Fruit fly (Drosophila melanogaster) whole organism, embryonic: Measurements from ENCODE around the gene mRRF1.

Experiments
- Bgb ChIP-seq: fragments of 200-800 bp; sonication (Bioruptor generic); IDR thresholded peaks from 2 replicates; pipeline ENCODE4 v1.3.6; 2022; ENCODE audit warnings: missing biosample characterization, missing genetic modification characterization; ENCODE audit not compliant: partially characterized antibody
- CG10267 ChIP-seq: fragments of 200-800 bp; sonication (Bioruptor generic); optimal IDR thresholded peaks from 2 replicates; lab custom pipeline; 2018; ENCODE audit warnings: missing biosample characterization, mild to moderate bottlenecking, missing genetic modification characterization, moderate library complexity
- CG10321 ChIP-seq: fragments of 200-800 bp; sonication (Bioruptor generic); IDR thresholded peaks from 2 replicates; pipeline ENCODE4 v1.3.6; 2022; ENCODE audit warnings: missing biosample characterization, missing genetic modification characterization
- CG11398 ChIP-seq: fragments of 200-800 bp; sonication (Bioruptor generic); optimal IDR thresholded peaks from 2 replicates; lab custom pipeline; 2016; ENCODE audit warnings: missing biosample characterization, missing genetic modification characterization
- CG12744 ChIP-seq: fragments of 200-800 bp; sonication (Bioruptor generic); optimal IDR thresholded peaks from 2 replicates; lab custom pipeline; 2016; ENCODE audit warnings: missing biosample characterization, missing genetic modification characterization
- CG13123 ChIP-seq: fragments of 200-800 bp; sonication (Bioruptor generic); optimal IDR thresholded peaks from 2 replicates; lab custom pipeline; 2016; ENCODE audit warnings: missing biosample characterization, missing genetic modification characterization
- CG13894 ChIP-seq: fragments of 200-800 bp; sonication (Bioruptor generic); optimal IDR thresholded peaks from 3 replicates; lab custom pipeline; 2018; ENCODE audit warnings: missing biosample characterization, mild to moderate bottlenecking, missing genetic modification characterization, moderate library complexity
- CG14965 ChIP-seq: fragments of 200-800 bp; sonication (Bioruptor generic); optimal IDR thresholded peaks from 2 replicates; lab custom pipeline; 2016; ENCODE audit warnings: missing biosample characterization, missing genetic modification characterization, borderline replicate concordance
- CG17328 ChIP-seq: fragments of 200-800 bp; sonication (Bioruptor generic); IDR thresholded peaks from 2 replicates; pipeline ENCODE4 v1.3.6; 2022; ENCODE audit warnings: missing biosample characterization, missing genetic modification characterization
- CG17829 ChIP-seq: fragments of 200-800 bp; optimal IDR thresholded peaks from 2 replicates; lab custom pipeline; 2019; ENCODE audit warnings: missing biosample characterization, mild to moderate bottlenecking, missing genetic modification characterization, moderate library complexity
- CG30431 ChIP-seq: fragments of 200-800 bp; sonication (Bioruptor generic); optimal IDR thresholded peaks from 2 replicates; lab custom pipeline; 2017; ENCODE audit warnings: missing biosample characterization, missing genetic modification characterization
- CG3065 ChIP-seq: fragments of 200-800 bp; sonication (Bioruptor generic); optimal IDR thresholded peaks from 2 replicates; lab custom pipeline; 2016; ENCODE audit warnings: missing biosample characterization, missing genetic modification characterization
- CG33557 ChIP-seq: fragments of 200-800 bp; sonication (Bioruptor generic); optimal IDR thresholded peaks from 2 replicates; lab custom pipeline; 2019; ENCODE audit warnings: missing biosample characterization, mild to moderate bottlenecking, missing genetic modification characterization, moderate library complexity
- CG3995 ChIP-seq: fragments of 200-800 bp; sonication (Bioruptor generic); optimal IDR thresholded peaks from 3 replicates; lab custom pipeline; 2016; ENCODE audit warnings: missing biosample characterization, missing genetic modification characterization
- CG4360 ChIP-seq: fragments of 200-800 bp; sonication (Bioruptor generic); IDR thresholded peaks from 2 replicates; pipeline ENCODE4 v1.3.6; 2022; ENCODE audit warnings: missing biosample characterization, missing genetic modification characterization
- CG4617 ChIP-seq: fragments of 200-800 bp; sonication (Bioruptor generic); optimal IDR thresholded peaks from 3 replicates; lab custom pipeline; 2016; ENCODE audit warnings: missing biosample characterization, missing genetic modification characterization, borderline replicate concordance
- CG6765 ChIP-seq: fragments of 200-800 bp; sonication (Bioruptor generic); optimal IDR thresholded peaks from 3 replicates; lab custom pipeline; 2017; ENCODE audit warnings: missing biosample characterization, mild to moderate bottlenecking, missing genetic modification characterization
- CG7987 ChIP-seq: fragments of 200-800 bp; sonication (Bioruptor generic); optimal IDR thresholded peaks from 2 replicates; lab custom pipeline; 2018; ENCODE audit warnings: missing biosample characterization, mild to moderate bottlenecking, missing genetic modification characterization, moderate library complexity
- Dbx ChIP-seq: fragments of 200-800 bp; sonication (Bioruptor generic); IDR thresholded peaks from 3 replicates; pipeline ENCODE4 v1.3.6; 2022; ENCODE audit warnings: missing biosample characterization, missing genetic modification characterization
- Deaf1 ChIP-seq: fragments of 200-800 bp; optimal IDR thresholded peaks from 3 replicates; lab custom pipeline; 2019; ENCODE audit warnings: missing biosample characterization, mild to moderate bottlenecking, missing genetic modification characterization, moderate library complexity
- Dip2 ChIP-seq: fragments of 200-800 bp; sonication (Bioruptor generic); IDR thresholded peaks from 2 replicates; pipeline ENCODE4 v1.3.6; 2022; ENCODE audit warnings: missing biosample characterization, missing genetic modification characterization
- Gsc ChIP-seq: fragments of 200-800 bp; sonication (Bioruptor generic); IDR thresholded peaks from 2 replicates; pipeline ENCODE4 v1.3.6; 2022; ENCODE audit warnings: missing biosample characterization, missing genetic modification characterization
- Mes4 ChIP-seq: fragments of 200-800 bp; sonication (Bioruptor generic); optimal IDR thresholded peaks from 2 replicates; lab custom pipeline; 2016; ENCODE audit warnings: missing biosample characterization, missing genetic modification characterization
- Mrtf ChIP-seq: fragments of 200-800 bp; sonication (Bioruptor generic); IDR thresholded peaks from 3 replicates; pipeline ENCODE4 v1.3.6; 2022; ENCODE audit warnings: missing biosample characterization, missing genetic modification characterization
- NK7.1 ChIP-seq: fragments of 200-800 bp; sonication (Bioruptor generic); optimal IDR thresholded peaks from 3 replicates; lab custom pipeline; 2016; ENCODE audit warnings: missing biosample characterization, missing genetic modification characterization
- Nf-YB ChIP-seq: fragments of 200-800 bp; sonication (Bioruptor generic); optimal IDR thresholded peaks from 3 replicates; lab custom pipeline; 2019; ENCODE audit warnings: missing biosample characterization, mild to moderate bottlenecking, missing genetic modification characterization, moderate library complexity
- PHDP ChIP-seq: fragments of 200-800 bp; sonication (Bioruptor generic); optimal IDR thresholded peaks from 3 replicates; lab custom pipeline; 2018; ENCODE audit warnings: missing biosample characterization, mild to moderate bottlenecking, missing genetic modification characterization, moderate library complexity
- Scr ChIP-seq: fragments of 200-800 bp; sonication (Bioruptor generic); IDR thresholded peaks from 2 replicates; pipeline ENCODE4 v1.3.6; 2022; ENCODE audit warnings: missing biosample characterization, missing genetic modification characterization; ENCODE audit not compliant: partially characterized antibody
- Sry-δ ChIP-seq: fragments of 200-800 bp; sonication (Bioruptor generic); optimal IDR thresholded peaks from 2 replicates; lab custom pipeline; 2016; ENCODE audit warnings: missing biosample characterization, missing genetic modification characterization
- cg ChIP-seq: fragments of 200-800 bp; sonication (Bioruptor generic); optimal IDR thresholded peaks from 3 replicates; lab custom pipeline; 2019; ENCODE audit warnings: missing biosample characterization, mild to moderate bottlenecking, missing genetic modification characterization, moderate library complexity
- da ChIP-seq: fragments of 200-800 bp; sonication (Bioruptor generic); optimal IDR thresholded peaks from 2 replicates; lab custom pipeline; 2016; ENCODE audit warnings: missing biosample characterization, missing genetic modification characterization
- danr ChIP-seq: fragments of 200-800 bp; sonication (Bioruptor generic); IDR thresholded peaks from 2 replicates; pipeline ENCODE4 v1.3.6; 2022; ENCODE audit warnings: missing biosample characterization, missing genetic modification characterization
- exex ChIP-seq: fragments of 200-800 bp; sonication (Bioruptor generic); optimal IDR thresholded peaks from 4 replicates; lab custom pipeline; 2018; ENCODE audit warnings: missing biosample characterization, mild to moderate bottlenecking, missing genetic modification characterization, moderate library complexity
- gfzf ChIP-seq: fragments of 200-800 bp; sonication (Bioruptor generic); optimal IDR thresholded peaks from 2 replicates; lab custom pipeline; 2016; ENCODE audit warnings: missing biosample characterization, mild to moderate bottlenecking, missing genetic modification characterization, moderate library complexity
- grau ChIP-seq: fragments of 200-800 bp; optimal IDR thresholded peaks from 3 replicates; lab custom pipeline; 2019; ENCODE audit warnings: missing biosample characterization, mild to moderate bottlenecking, missing genetic modification characterization, moderate library complexity
- inv ChIP-seq: fragments of 200-800 bp; sonication (Bioruptor generic); IDR thresholded peaks from 2 replicates; pipeline ENCODE4 v1.3.6; 2022; ENCODE audit warnings: missing biosample characterization, missing genetic modification characterization; ENCODE audit not compliant: partially characterized antibody
- maf-S ChIP-seq: fragments of 200-800 bp; sonication (Bioruptor generic); optimal IDR thresholded peaks from 2 replicates; lab custom pipeline; 2016; ENCODE audit warnings: missing biosample characterization, missing genetic modification characterization
- nerfin-1 ChIP-seq: fragments of 200-800 bp; sonication (Bioruptor generic); optimal IDR thresholded peaks from 3 replicates; lab custom pipeline; 2019; ENCODE audit warnings: missing biosample characterization, mild to moderate bottlenecking, missing genetic modification characterization, moderate library complexity
- nom ChIP-seq: fragments of 200-800 bp; sonication (Bioruptor generic); optimal IDR thresholded peaks from 2 replicates; lab custom pipeline; 2017; ENCODE audit warnings: missing biosample characterization, missing genetic modification characterization, mild to moderate bottlenecking, moderate library complexity, missing genetic modification reagents
- oc ChIP-seq: fragments of 200-800 bp; sonication (Bioruptor generic); optimal IDR thresholded peaks from 2 replicates; lab custom pipeline; 2018; ENCODE audit warnings: missing biosample characterization, mild to moderate bottlenecking, missing genetic modification characterization, moderate library complexity
- pzg ChIP-seq: fragments of 200-800 bp; sonication (Bioruptor generic); optimal IDR thresholded peaks from 3 replicates; lab custom pipeline; 2018; ENCODE audit warnings: missing biosample characterization, mild to moderate bottlenecking, missing genetic modification characterization, moderate library complexity
- rib ChIP-seq: fragments of 200-800 bp; sonication (Bioruptor generic); IDR thresholded peaks from 2 replicates; pipeline ENCODE4 v1.3.6; 2022; ENCODE audit warnings: missing biosample characterization, missing genetic modification characterization
- so ChIP-seq: fragments of 200-800 bp; sonication (Bioruptor generic); IDR thresholded peaks from 3 replicates; pipeline ENCODE4 v1.3.6; 2022; ENCODE audit warnings: missing biosample characterization, missing genetic modification characterization
- stwl ChIP-seq: fragments of 200-800 bp; sonication (Bioruptor generic); optimal IDR thresholded peaks from 3 replicates; lab custom pipeline; 2018; ENCODE audit warnings: missing biosample characterization, mild to moderate bottlenecking, missing genetic modification characterization, moderate library complexity
- tll ChIP-seq, 2 experiments: fragments of 200-800 bp in 1 of 2; fragments of >200 bp in 1 of 2; sonication (Bioruptor generic) in 1 of 2; optimal IDR thresholded peaks; 2 replicates each; lab custom pipeline; 2017 to 2019; ENCODE audit warnings: missing biosample characterization in 2 of 2, missing genetic modification characterization in 2 of 2, mild to moderate bottlenecking in 1 of 2, moderate library complexity in 1 of 2
- trh ChIP-seq: fragments of 200-800 bp; sonication (Bioruptor generic); optimal IDR thresholded peaks from 2 replicates; lab custom pipeline; 2016; ENCODE audit warnings: missing biosample characterization, missing genetic modification characterization
- tup ChIP-seq: fragments of 200-800 bp; sonication (Bioruptor generic); optimal IDR thresholded peaks from 2 replicates; lab custom pipeline; 2016; ENCODE audit warnings: missing biosample characterization, mild to moderate bottlenecking, missing genetic modification characterization, moderate library complexity
- vvl ChIP-seq: fragments of 200-800 bp; sonication (Bioruptor generic); IDR thresholded peaks from 2 replicates; pipeline ENCODE4 v1.3.6; 2022; ENCODE audit warnings: missing biosample characterization, missing genetic modification characterization
- wdn ChIP-seq: fragments of 200-800 bp; sonication (Bioruptor generic); IDR thresholded peaks from 2 replicates; pipeline ENCODE4 v1.3.6; 2022; ENCODE audit warnings: missing biosample characterization, missing genetic modification characterization

The mRRF1 gene

DNA sequence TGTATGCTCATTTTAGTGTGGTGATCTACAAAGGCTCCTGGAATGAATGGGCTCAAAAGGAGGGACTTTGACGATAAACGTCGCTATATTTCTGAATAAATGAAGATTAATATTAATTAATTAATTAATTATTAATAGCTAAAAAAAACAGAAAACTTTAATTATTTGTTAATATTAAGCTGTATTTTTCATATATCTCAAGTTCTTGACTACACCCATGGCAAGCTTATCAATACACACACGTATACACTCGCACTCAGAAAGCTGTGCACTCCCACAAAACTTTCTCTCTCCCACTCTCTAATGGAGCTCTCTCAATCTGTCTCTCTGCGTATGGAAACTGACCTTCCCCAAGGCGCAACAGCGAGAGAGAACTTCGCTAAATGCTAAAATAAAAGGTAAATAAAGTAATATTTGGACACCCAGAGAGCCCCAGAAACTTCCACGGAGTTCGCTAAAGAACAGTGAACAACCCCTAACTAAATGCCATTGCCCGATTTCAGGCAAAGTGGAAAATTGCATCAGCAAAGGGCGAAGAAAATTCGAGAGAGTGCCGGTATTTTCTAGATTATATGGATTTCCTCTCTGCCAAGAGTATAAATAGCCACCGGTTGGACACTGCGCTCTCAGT is 9.3 kb downstream of the mRRF1 start (continued):
- TF ChIP-seq tll (GFP tag; optimal IDR thresholded peaks at IDR 0.05; lab: Kevin White, UChicago), result no peak
- no peak for TF ChIP-seq CG13123 (GFP tag; lab: Kevin White, UChicago)
- no peak for TF ChIP-seq Sry-δ (GFP tag; lab: Kevin White, UChicago)
- TF ChIP-seq grau (tag; lab: Kevin White, UChicago), result peak; percentile 56
- peak; percentile 61 for TF ChIP-seq CG10267
- TF ChIP-seq Dbx (GFP tag; lab: Robert Waterston, UW), result peak; percentile 67; the same call in 2 of the 3 replicates
- TF ChIP-seq Scr (GFP tag; lab: Robert Waterston, UW), result no peak
- TF ChIP-seq oc (tag; lab: Kevin White, UChicago), result peak; percentile 82
- peak; percentile 67 for TF ChIP-seq CG17829 (tag; lab: Kevin White, UChicago)
- TF ChIP-seq inv (GFP tag; lab: Robert Waterston, UW), result no peak
- peak; percentile 98 for TF ChIP-seq nerfin-1 (tag; lab: Kevin White, UChicago)
- peak; percentile 6 for TF ChIP-seq CG7987 (GFP tag; lab: Kevin White, UChicago)
- peak; percentile 73 for TF ChIP-seq PHDP (tag; lab: Kevin White, UChicago)
- 0 out of 2 replicates have a peak, but pooled peaks have one; percentile 38 for TF ChIP-seq CG4360 (GFP tag; lab: Robert Waterston, UW)
- no peak for TF ChIP-seq CG14965
- no peak for TF ChIP-seq CG4617 (GFP tag; lab: Kevin White, UChicago)
- no peak for TF ChIP-seq CG3065 (GFP tag; lab: Kevin White, UChicago)
- peak; percentile 62 for TF ChIP-seq nom
- peak; percentile 94 for TF ChIP-seq vvl (GFP tag; lab: Robert Waterston, UW)
- peak; percentile 74 for TF ChIP-seq cg (GFP tag; lab: Kevin White, UChicago)
- TF ChIP-seq CG13894 (tag; lab: Kevin White, UChicago), result peak; percentile 61
- TF ChIP-seq rib, result no peak
- no peak for TF ChIP-seq gfzf (GFP tag; lab: Kevin White, UChicago)
- TF ChIP-seq so, result peak; percentile 80
- peak; percentile 34 for TF ChIP-seq CG33557 (GFP tag; lab: Kevin White, UChicago)
- no peak for TF ChIP-seq NK7.1 (GFP tag; lab: Kevin White, UChicago)
- TF ChIP-seq CG3995, result no peak
- TF ChIP-seq Bgb (GFP tag; lab: Robert Waterston, UW), result no peak; the same call in 1 of the 2 replicates
- peak; percentile 30 for TF ChIP-seq Nf-YB (GFP tag; lab: Kevin White, UChicago)
- TF ChIP-seq exex (tag; lab: Kevin White, UChicago), result no peak
- TF ChIP-seq Deaf1, result no peak
- TF ChIP-seq Mes4, result no peak
- no peak for TF ChIP-seq CG30431 (GFP tag; lab: Kevin White, UChicago)
- peak; percentile 81 for TF ChIP-seq CG17328 (GFP tag; lab: Robert Waterston, UW)
- no peak for TF ChIP-seq Gsc (GFP tag; lab: Robert Waterston, UW)
- TF ChIP-seq pzg, result no peak
- no peak for TF ChIP-seq tup (GFP tag; lab: Kevin White, UChicago)
- TF ChIP-seq danr, result peak; percentile 69
- no peak for TF ChIP-seq CG10321
- TF ChIP-seq Dip2 (GFP tag; lab: Robert Waterston, UW), result no peak
- no peak for TF ChIP-seq da
- TF ChIP-seq wdn, result peak; percentile 55
- TF ChIP-seq maf-S (GFP tag; lab: Kevin White, UChicago), result no peak
- no peak for TF ChIP-seq CG11398 (GFP tag; lab: Kevin White, UChicago)
- no peak for TF ChIP-seq stwl
- peak; percentile 54 for TF ChIP-seq CG6765 (GFP tag; lab: Kevin White, UChicago)
- TF ChIP-seq CG12744 (GFP tag; lab: Kevin White, UChicago), result no peak
- peak; percentile 18; the same call in 1 of the 3 replicates for TF ChIP-seq Mrtf (GFP tag; lab: Robert Waterston, UW)
- TF ChIP-seq trh (GFP tag; lab: Kevin White, UChicago), result peak; percentile 14
